Worm (Caenorhabditis elegans): ENCODE data around the gene nhl-1.

Gene nhl-1

ce11 chrIII:9130588-9130987 is 23.1 kb downstream of the nhl-1 start, which contains the start of gene ZK512.10:
TSS of gene ZK512.10 (plus strand) at chrIII:9130888.
- TF ChIP-seq fkh-10 (GFP tag; optimal IDR thresholded peaks at IDR 0.05) (no peak), lir-3 (tag; optimal IDR thresholded peaks at IDR 0.05; ENCODE audit: poor library complexity) (no peak), lin-15B (tag; optimal IDR thresholded peaks at IDR 0.05) (no peak), elt-3 (tag; optimal IDR thresholded peaks at IDR 0.05) (no peak), tbx-2 (tag; optimal IDR thresholded peaks at IDR 0.05) (no peak), isw-1 (GFP tag; IDR thresholded peaks at IDR 0.05) (no peak), hlh-17 (GFP tag; optimal IDR thresholded peaks at IDR 0.05; ENCODE audit: borderline replicate concordance) (no peak), fos-1 (tag; optimal IDR thresholded peaks at IDR 0.05) (no peak), nhr-47 (tag; optimal IDR thresholded peaks at IDR 0.05) (no peak), ceh-82 (tag; optimal IDR thresholded peaks at IDR 0.05) (no peak), tlp-1 (tag; optimal IDR thresholded peaks at IDR 0.05) (no peak)

DNA sequence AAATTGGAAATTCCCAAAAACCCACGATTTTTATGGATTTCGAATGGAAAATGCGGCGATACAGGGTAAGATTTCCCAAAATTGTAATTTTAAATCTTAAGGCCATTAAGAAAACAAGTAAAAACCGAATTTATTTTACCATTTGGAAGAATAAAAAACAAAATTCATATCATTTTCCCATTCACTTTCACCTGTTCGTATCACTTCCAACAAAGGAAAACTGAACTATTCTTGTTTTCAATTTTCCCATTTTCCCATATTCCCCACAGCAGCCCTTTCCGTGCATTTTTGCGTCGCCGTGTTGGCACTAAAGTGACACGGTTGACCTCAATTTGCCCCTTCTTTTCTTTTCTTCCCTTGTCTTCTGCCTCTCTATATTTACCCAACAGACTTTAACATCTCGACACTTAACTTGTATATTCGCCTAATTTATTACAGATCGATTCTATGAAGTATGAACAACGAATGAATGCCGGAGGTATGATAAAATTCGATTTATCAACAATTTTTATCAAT is 27.9 kb downstream of the nhl-1 start, which contains the start of gene sec-16A.1:
Gene sec-16A.1 (plus strand): TSS at position 51 of the 516 bp plus-strand sequence.
- peak; percentile 92 for TF ChIP-seq blmp-1 (tag; optimal IDR thresholded peaks at IDR 0.05)
- TF ChIP-seq elt-2 (tag; optimal IDR thresholded peaks at IDR 0.05), result no peak
- no peak for TF ChIP-seq lin-39 (tag; optimal IDR thresholded peaks at IDR 0.05)
- TF ChIP-seq rnt-1 (tag; optimal IDR thresholded peaks at IDR 0.05), result peak; percentile 18
- peak; percentile 52 for TF ChIP-seq snu-23 (GFP tag; optimal IDR thresholded peaks at IDR 0.05)
- no peak for TF ChIP-seq egl-13 (tag; optimal IDR thresholded peaks at IDR 0.05)
- TF ChIP-seq unc-62 (GFP tag; optimal IDR thresholded peaks at IDR 0.05), result no peak
- TF ChIP-seq pqm-1 (tag; optimal IDR thresholded peaks at IDR 0.05), result no peak
- TF ChIP-seq unc-130 (tag; optimal IDR thresholded peaks at IDR 0.05), result peak; percentile 4
- TF ChIP-seq F16B12.6 (tag; optimal IDR thresholded peaks at IDR 0.05), result peak; percentile 82
- TF ChIP-seq lsy-2 (tag; optimal IDR thresholded peaks at IDR 0.05), result peak; percentile 52 to 56
- TF ChIP-seq dpl-1 (GFP tag; optimal IDR thresholded peaks at IDR 0.05), result peak; percentile 32 to 51 (median 48)
- TF ChIP-seq ceh-82 (tag; optimal IDR thresholded peaks at IDR 0.05), result peak in 1 of 3 experiments; percentile 18
- TF ChIP-seq ceh-8 (GFP tag; optimal IDR thresholded peaks at IDR 0.05), result no peak
- peak; percentile 1 for TF ChIP-seq lin-15B (tag; optimal IDR thresholded peaks at IDR 0.05)
- peak; percentile 32 for TF ChIP-seq lin-14 (GFP tag; optimal IDR thresholded peaks at IDR 0.05)
- no peak for TF ChIP-seq pag-3 (tag; optimal IDR thresholded peaks at IDR 0.05; ENCODE audit: borderline replicate concordance, insufficient read depth)
- 0 out of 2 replicates have a peak, but pooled peaks have one; percentile 10 for TF ChIP-seq grh-1 (GFP tag; IDR thresholded peaks at IDR 0.05)
- TF ChIP-seq swsn-7 (tag; optimal IDR thresholded peaks at IDR 0.05), result no peak
- peak in 1 of 6 experiments; percentile 58 for TF ChIP-seq elt-3 (tag; optimal IDR thresholded peaks at IDR 0.05)
- TF ChIP-seq tbx-2 (tag; optimal IDR thresholded peaks at IDR 0.05), result no peak
- no peak for TF ChIP-seq hpl-2 (GFP tag; optimal IDR thresholded peaks at IDR 0.05)
- peak; percentile 43 for TF ChIP-seq nhr-20 (tag; optimal IDR thresholded peaks at IDR 0.05)
- peak; percentile 43 to 61 for TF ChIP-seq efl-1 (optimal IDR thresholded peaks at IDR 0.05)
- TF ChIP-seq efl-1 (GFP tag; optimal IDR thresholded peaks at IDR 0.05 in 1 of 2), result peak; percentile 54 to 96
- no peak for TF ChIP-seq lir-3 (tag; optimal IDR thresholded peaks at IDR 0.05; ENCODE audit: poor library complexity)
- no peak for TF ChIP-seq ceh-63 (GFP tag; optimal IDR thresholded peaks at IDR 0.05)
- peak; percentile 34 to 66 for TF ChIP-seq lin-35 (GFP tag; optimal IDR thresholded peaks at IDR 0.05)
- no peak for TF ChIP-seq C16A3.4 (tag; optimal IDR thresholded peaks at IDR 0.05)
- TF ChIP-seq ets-5 (GFP tag; IDR thresholded peaks at IDR 0.05), result no peak
- TF ChIP-seq ama-1 (optimal IDR thresholded peaks at IDR 0.05), result no peak
- peak; percentile 4 for TF ChIP-seq nhr-85 (tag)
- TF ChIP-seq nhr-47 (tag; optimal IDR thresholded peaks at IDR 0.05), result no peak
- TF ChIP-seq xbp-1 (tag; optimal IDR thresholded peaks at IDR 0.05), result peak; percentile 22

Data from whole organism, L1 larva.